Fruit fly (Drosophila melanogaster) whole organism, adult: ENCODE results near the gene Etfb.

ENCODE experiments used
- CG11617 ChIP-seq: fragments of 200-800 bp; sonication (Bioruptor generic); optimal IDR thresholded peaks from 2 replicates; lab custom pipeline; 2017; ENCODE audit warnings: mild to moderate bottlenecking, missing biosample characterization, missing genetic modification reagents, missing genetic modification characterization
- CG12768 ChIP-seq: fragments of 200-800 bp; sonication (Bioruptor generic); optimal IDR thresholded peaks from 2 replicates; lab custom pipeline; 2017; ENCODE audit warnings: missing biosample characterization, missing genetic modification characterization, mild to moderate bottlenecking, moderate library complexity, missing genetic modification reagents
- CG14711 ChIP-seq: fragments of 200-800 bp; sonication (Bioruptor generic); optimal IDR thresholded peaks from 2 replicates; lab custom pipeline; 2018; ENCODE audit warnings: missing biosample characterization, mild to moderate bottlenecking, missing genetic modification characterization, moderate library complexity
- CG1620 ChIP-seq: fragments of 200-800 bp; sonication (Bioruptor generic); optimal IDR thresholded peaks from 2 replicates; lab custom pipeline; 2016; ENCODE audit warnings: missing biosample characterization, missing genetic modification characterization
- CG33017 ChIP-seq: fragments of 200-800 bp; sonication (Bioruptor generic); optimal IDR thresholded peaks from 2 replicates; lab custom pipeline; 2018; ENCODE audit warnings: missing biosample characterization, mild to moderate bottlenecking, missing genetic modification characterization, moderate library complexity
- CG5204 ChIP-seq: fragments of 200-800 bp; sonication (Bioruptor generic); optimal IDR thresholded peaks from 2 replicates; lab custom pipeline; 2016; ENCODE audit warnings: missing biosample characterization, missing genetic modification characterization
- CG7045 ChIP-seq: fragments of 200-800 bp; sonication (Bioruptor generic); optimal IDR thresholded peaks from 2 replicates; lab custom pipeline; 2017; ENCODE audit warnings: missing biosample characterization, mild to moderate bottlenecking, missing genetic modification characterization
- CG7101 ChIP-seq: fragments of 200-800 bp; sonication (Bioruptor generic); optimal IDR thresholded peaks from 2 replicates; lab custom pipeline; 2018; ENCODE audit warnings: missing biosample characterization, mild to moderate bottlenecking, missing genetic modification characterization, moderate library complexity
- Clk ChIP-seq: fragments of 200-800 bp; sonication (Bioruptor generic); optimal IDR thresholded peaks from 2 replicates; lab custom pipeline; 2017; ENCODE audit warnings: missing biosample characterization, missing genetic modification characterization
- Crg-1 ChIP-seq: fragments of 200-800 bp; sonication (Bioruptor generic); optimal IDR thresholded peaks from 2 replicates; lab custom pipeline; 2016; ENCODE audit warnings: missing biosample characterization, missing genetic modification characterization
- Hr96 ChIP-seq: fragments of 200-800 bp; sonication (Bioruptor generic); optimal IDR thresholded peaks from 2 replicates; lab custom pipeline; 2016; ENCODE audit warnings: missing biosample characterization, missing genetic modification characterization
- Mnt ChIP-seq: fragments of 200-800 bp; sonication (Bioruptor generic); optimal IDR thresholded peaks from 2 replicates; lab custom pipeline; 2016; ENCODE audit warnings: missing biosample characterization, mild to moderate bottlenecking, missing genetic modification characterization
- bab1 ChIP-seq: fragments of 200-800 bp; sonication (Bioruptor generic); optimal IDR thresholded peaks from 3 replicates; lab custom pipeline; 2019; ENCODE audit warnings: missing biosample characterization, mild to moderate bottlenecking, missing genetic modification characterization, moderate library complexity
- cic ChIP-seq: fragments of 200-800 bp; sonication (Bioruptor generic); optimal IDR thresholded peaks from 2 replicates; lab custom pipeline; 2017; ENCODE audit warnings: missing biosample characterization, mild to moderate bottlenecking, missing genetic modification characterization, moderate library complexity
- cnc ChIP-seq, 2 experiments: fragments of >200 bp; optimal IDR thresholded peaks; 2 replicates each; lab custom pipeline; 2017
- kay ChIP-seq: fragments of 200-800 bp; sonication (Bioruptor generic); peaks from one replicate; lab custom pipeline; 2016; ENCODE audit warnings: missing biosample characterization, missing genetic modification characterization, borderline replicate concordance
- ovo ChIP-seq: fragments of 200-800 bp; sonication (Bioruptor generic); optimal IDR thresholded peaks from 2 replicates; lab custom pipeline; 2016; ENCODE audit warnings: missing biosample characterization, missing genetic modification characterization
- pad ChIP-seq: fragments of 200-800 bp; sonication (Bioruptor generic); optimal IDR thresholded peaks from 3 replicates; lab custom pipeline; 2017; ENCODE audit warnings: missing biosample characterization, missing genetic modification characterization, mild to moderate bottlenecking, moderate library complexity, missing genetic modification reagents
- tj ChIP-seq: fragments of 200-800 bp; sonication (Bioruptor generic); optimal IDR thresholded peaks from 3 replicates; lab custom pipeline; 2017; ENCODE audit warnings: missing biosample characterization, mild to moderate bottlenecking, missing genetic modification characterization, moderate library complexity
- toe ChIP-seq: fragments of 200-800 bp; sonication (Bioruptor generic); optimal IDR thresholded peaks from 2 replicates; lab custom pipeline; 2016; ENCODE audit warnings: missing biosample characterization, missing genetic modification characterization

Etfb gene

dm6 chr3R:29799681-29800028 lies 3.1 kb downstream of the Etfb start:
- TF ChIP-seq bab1 (GFP tag; lab: Kevin White, UChicago) (peak; percentile 14), cic (GFP tag; lab: Kevin White, UChicago) (no peak), cnc (optimal IDR thresholded peaks at IDR 0.05; lab: Kevin White, UChicago) (peak in 1 of 2 experiments; percentile 83)

dm6 chr3R:29798966-29799680 lies 3.6 kb downstream of the Etfb start, which contains the start of the genes Rnb and Drice:
TSS of gene Rnb (minus strand) at chr3R:29799354.
TSS of gene Drice (plus strand) at chr3R:29799658.
- TF ChIP-seq tj (GFP tag; lab: Kevin White, UChicago) (peak; percentile 38), Hr96 (no peak), toe (GFP tag; lab: Kevin White, UChicago) (no peak), CG5204 (GFP tag; lab: Kevin White, UChicago) (no peak), Clk (GFP tag; lab: Kevin White, UChicago) (peak; percentile 19), CG7045 (GFP tag; lab: Kevin White, UChicago) (peak; percentile 71), CG1620 (GFP tag; lab: Kevin White, UChicago) (peak; percentile 37), CG7101 (peak; percentile 72), Mnt (peak; percentile 50), cnc (optimal IDR thresholded peaks at IDR 0.05; lab: Kevin White, UChicago) (no peak), kay (no peak), CG33017 (peak; percentile 2), pad (GFP tag; lab: Kevin White, UChicago) (peak; percentile 60), cic (GFP tag; lab: Kevin White, UChicago) (peak; percentile 21), CG11617 (GFP tag; lab: Kevin White, UChicago) (peak; percentile 49), bab1 (GFP tag; lab: Kevin White, UChicago) (no peak), ovo (GFP tag; lab: Kevin White, UChicago) (peak; percentile 5), Crg-1 (GFP tag; lab: Kevin White, UChicago) (no peak), CG12768 (peak; percentile 80), CG14711 (tag; lab: Kevin White, UChicago) (peak; percentile 60)

dm6 chr3R:29797183-29797582 lies 5.6 kb downstream of the Etfb start:
- TF ChIP-seq toe (GFP tag; lab: Kevin White, UChicago) (no peak), tj (GFP tag; lab: Kevin White, UChicago) (peak; percentile 76), CG14711 (tag; lab: Kevin White, UChicago) (no peak), CG12768 (peak; percentile 23), cnc (optimal IDR thresholded peaks at IDR 0.05; lab: Kevin White, UChicago) (peak; percentile 64 to 95)

DNA sequence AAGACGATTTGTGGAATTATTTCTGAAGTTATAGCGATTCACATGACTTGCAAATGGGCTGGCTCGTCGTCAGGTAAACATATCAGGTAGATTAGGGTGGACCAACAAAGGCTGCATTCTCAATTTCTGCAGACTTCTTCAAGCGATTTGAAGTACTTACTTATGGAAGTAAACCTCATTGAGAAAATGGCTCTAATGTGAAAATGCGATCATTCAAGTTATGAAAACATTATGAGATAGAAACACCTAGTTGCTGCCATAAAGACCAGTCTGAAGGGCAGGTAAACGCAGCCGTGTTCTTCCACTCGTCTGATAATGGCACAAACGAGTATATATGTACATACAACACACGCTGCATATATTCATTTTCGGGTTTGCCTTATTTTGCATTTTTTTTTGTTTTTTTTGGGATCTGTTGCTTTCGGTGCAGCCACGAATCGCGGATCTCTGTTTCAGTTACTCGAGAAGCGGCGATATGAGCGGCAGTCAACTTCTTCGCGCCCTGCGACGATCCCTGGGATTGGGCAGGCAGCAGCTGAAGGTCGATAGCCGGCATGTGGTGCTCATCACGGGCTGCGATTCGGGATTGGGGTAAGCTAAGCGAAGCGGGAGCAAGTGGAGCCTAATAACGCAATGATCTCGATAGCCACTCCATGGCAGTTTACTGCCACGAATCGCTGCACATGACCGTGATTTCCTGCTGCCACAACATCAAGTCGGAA lies 8.4 kb downstream of the Etfb start, which contains the start of gene sro:
Gene sro, plus strand, starts transcription at position 437 of the 722 bp plus-strand sequence.
- TF ChIP-seq CG1620 (GFP tag; lab: Kevin White, UChicago) (no peak), tj (GFP tag; lab: Kevin White, UChicago) (peak; percentile 83), CG11617 (GFP tag; lab: Kevin White, UChicago) (no peak), Crg-1 (GFP tag; lab: Kevin White, UChicago) (peak; percentile 3), cic (GFP tag; lab: Kevin White, UChicago) (no peak), ovo (GFP tag; lab: Kevin White, UChicago) (no peak), CG14711 (tag; lab: Kevin White, UChicago) (no peak), CG33017 (no peak), kay (no peak), Clk (GFP tag; lab: Kevin White, UChicago) (no peak), cnc (optimal IDR thresholded peaks at IDR 0.05; lab: Kevin White, UChicago) (no peak), pad (GFP tag; lab: Kevin White, UChicago) (no peak), bab1 (GFP tag; lab: Kevin White, UChicago) (peak; percentile 46), toe (GFP tag; lab: Kevin White, UChicago) (no peak), CG12768 (no peak), Mnt (no peak), CG7101 (peak; percentile 53), CG7045 (GFP tag; lab: Kevin White, UChicago) (no peak)

- TF ChIP-seq Crg-1 (GFP tag; lab: Kevin White, UChicago), result no peak
- no peak for TF ChIP-seq CG12768
- no peak for TF ChIP-seq CG14711 (tag; lab: Kevin White, UChicago)
- no peak for TF ChIP-seq Mnt
- TF ChIP-seq tj (GFP tag; lab: Kevin White, UChicago), result no peak
- no peak for TF ChIP-seq CG5204 (GFP tag; lab: Kevin White, UChicago)
- no peak for TF ChIP-seq CG33017
- TF ChIP-seq Hr96, result no peak
Observed at dm6 chr3R:29790183-29790582, 12.6 kb downstream of the Etfb start.

- TF ChIP-seq ovo (GFP tag; lab: Kevin White, UChicago) (no peak), CG7045 (GFP tag; lab: Kevin White, UChicago) (no peak), tj (GFP tag; lab: Kevin White, UChicago) (no peak), CG7101 (no peak), Clk (GFP tag; lab: Kevin White, UChicago) (no peak), Crg-1 (GFP tag; lab: Kevin White, UChicago) (no peak), pad (GFP tag; lab: Kevin White, UChicago) (no peak), CG11617 (GFP tag; lab: Kevin White, UChicago) (no peak), CG14711 (tag; lab: Kevin White, UChicago) (no peak), bab1 (GFP tag; lab: Kevin White, UChicago) (no peak), CG12768 (no peak), CG5204 (GFP tag; lab: Kevin White, UChicago) (no peak), kay (no peak), cnc (optimal IDR thresholded peaks at IDR 0.05; lab: Kevin White, UChicago) (no peak), CG33017 (no peak), CG1620 (GFP tag; lab: Kevin White, UChicago) (no peak), cic (GFP tag; lab: Kevin White, UChicago) (no peak), Mnt (no peak)
Observed at dm6 chr3R:29787891-29788549, 14.7 kb downstream of the Etfb start.
